Fruit fly (Drosophila melanogaster) whole organism, embryonic: Measurements from ENCODE around the gene mrva.
A peak's percentile ranks its signal among the peaks of the same experiment; 100 is the strongest.

Experiments
- CG10267 ChIP-seq: fragments of 200-800 bp; sonication (Bioruptor generic); optimal IDR thresholded peaks from 2 replicates; lab custom pipeline; 2018; ENCODE audit warnings: missing biosample characterization, mild to moderate bottlenecking, missing genetic modification characterization, moderate library complexity
- CG10654 ChIP-seq: fragments of 200-800 bp; sonication (Bioruptor generic); optimal IDR thresholded peaks from 2 replicates; lab custom pipeline; 2016; ENCODE audit warnings: missing biosample characterization, missing genetic modification characterization
- CG11696 ChIP-seq: fragments of 200-800 bp; sonication (Bioruptor generic); IDR thresholded peaks from 2 replicates; pipeline ENCODE4 v1.3.6; 2022; ENCODE audit warnings: missing biosample characterization, missing genetic modification characterization
- CG12659 ChIP-seq: fragments of 200-800 bp; sonication (Bioruptor generic); optimal IDR thresholded peaks from 3 replicates; lab custom pipeline; 2017; ENCODE audit warnings: mild to moderate bottlenecking, missing biosample characterization, missing genetic modification reagents, missing genetic modification characterization
- CG13123 ChIP-seq: fragments of 200-800 bp; sonication (Bioruptor generic); optimal IDR thresholded peaks from 2 replicates; lab custom pipeline; 2016; ENCODE audit warnings: missing biosample characterization, missing genetic modification characterization
- CG13287 ChIP-seq: fragments of 200-800 bp; sonication (Bioruptor generic); IDR thresholded peaks from 2 replicates; pipeline ENCODE4 v1.3.6; 2022; ENCODE audit warnings: missing biosample characterization, missing genetic modification characterization; ENCODE audit not compliant: partially characterized antibody
- CG15269 ChIP-seq: fragments of 200-800 bp; sonication (Bioruptor generic); optimal IDR thresholded peaks from 2 replicates; lab custom pipeline; 2018; ENCODE audit warnings: missing biosample characterization, mild to moderate bottlenecking, missing genetic modification characterization, moderate library complexity
- CG1529 ChIP-seq: fragments of 200-800 bp; sonication (Bioruptor generic); optimal IDR thresholded peaks from 3 replicates; lab custom pipeline; 2018; ENCODE audit warnings: missing biosample characterization, missing genetic modification characterization
- CG1603 ChIP-seq: fragments of 200-800 bp; sonication (Bioruptor generic); optimal IDR thresholded peaks from 2 replicates; lab custom pipeline; 2019; ENCODE audit warnings: missing biosample characterization, mild to moderate bottlenecking, missing genetic modification characterization, moderate library complexity
- CG16779 ChIP-seq: fragments of 200-800 bp; sonication (Bioruptor generic); IDR thresholded peaks from 2 replicates; pipeline ENCODE4 v1.3.6; 2022; ENCODE audit warnings: missing biosample characterization, missing genetic modification characterization
- CG16815 ChIP-seq: fragments of 200-800 bp; sonication (Bioruptor generic); optimal IDR thresholded peaks from 3 replicates; lab custom pipeline; 2017; ENCODE audit warnings: missing biosample characterization, mild to moderate bottlenecking, missing genetic modification characterization
- CG2678 ChIP-seq: fragments of 200-800 bp; sonication (Bioruptor generic); optimal IDR thresholded peaks from 3 replicates; lab custom pipeline; 2019; ENCODE audit warnings: missing biosample characterization, mild to moderate bottlenecking, missing genetic modification characterization, moderate library complexity
- CG31224 ChIP-seq: fragments of 200-800 bp; sonication (Bioruptor generic); IDR thresholded peaks from 2 replicates; pipeline ENCODE4 v1.3.6; 2022; ENCODE audit warnings: missing biosample characterization, missing genetic modification characterization
- CG4360 ChIP-seq: fragments of 200-800 bp; sonication (Bioruptor generic); IDR thresholded peaks from 2 replicates; pipeline ENCODE4 v1.3.6; 2022; ENCODE audit warnings: missing biosample characterization, missing genetic modification characterization
- CG4730 ChIP-seq: fragments of 200-800 bp; sonication (Bioruptor generic); IDR thresholded peaks from 2 replicates; pipeline ENCODE4 v1.3.6; 2022; ENCODE audit warnings: missing biosample characterization, missing genetic modification characterization
- CG6175 ChIP-seq: fragments of 200-800 bp; sonication (Bioruptor generic); IDR thresholded peaks from 3 replicates; pipeline ENCODE4 v1.3.6; 2022; ENCODE audit warnings: missing biosample characterization, missing genetic modification characterization
- CG6854 ChIP-seq: fragments of 200-800 bp; sonication (Bioruptor generic); optimal IDR thresholded peaks from 3 replicates; lab custom pipeline; 2017; ENCODE audit warnings: missing biosample characterization, mild to moderate bottlenecking, missing genetic modification characterization
- CG7556 ChIP-seq: fragments of 200-800 bp; sonication (Bioruptor generic); optimal IDR thresholded peaks from 2 replicates; lab custom pipeline; 2017; ENCODE audit warnings: missing biosample characterization, mild to moderate bottlenecking, missing genetic modification characterization
- CG7786 ChIP-seq: fragments of 200-800 bp; sonication (Bioruptor generic); optimal IDR thresholded peaks from 2 replicates; lab custom pipeline; 2016; ENCODE audit warnings: missing biosample characterization, missing genetic modification characterization
- CG7839 ChIP-seq: fragments of 200-800 bp; sonication (Bioruptor generic); optimal IDR thresholded peaks from 3 replicates; lab custom pipeline; 2018; ENCODE audit warnings: missing biosample characterization, mild to moderate bottlenecking, missing genetic modification characterization, moderate library complexity
- CG8089 ChIP-seq: fragments of 200-800 bp; sonication (Bioruptor generic); optimal IDR thresholded peaks from 3 replicates; lab custom pipeline; 2016; ENCODE audit warnings: missing biosample characterization, missing genetic modification characterization
- CTCF ChIP-seq: fragments of 200-800 bp; sonication (Bioruptor generic); optimal IDR thresholded peaks from 2 replicates; lab custom pipeline; 2017; ENCODE audit warnings: missing biosample characterization, mild to moderate bottlenecking, missing genetic modification characterization, moderate library complexity
- Camta ChIP-seq: fragments of 200-800 bp; sonication (Bioruptor generic); optimal IDR thresholded peaks from 2 replicates; lab custom pipeline; 2016; ENCODE audit warnings: missing biosample characterization, missing genetic modification characterization
- Chrac-16 ChIP-seq: fragments of 200-800 bp; sonication (Bioruptor generic); optimal IDR thresholded peaks from 3 replicates; lab custom pipeline; 2016; ENCODE audit warnings: missing biosample characterization, missing genetic modification characterization
- Dll ChIP-seq: fragments of 200-800 bp; sonication (Bioruptor generic); IDR thresholded peaks from 4 replicates; pipeline ENCODE4 v1.3.6; 2022; ENCODE audit warnings: missing biosample characterization, missing genetic modification characterization; ENCODE audit not compliant: partially characterized antibody
- Fer2 ChIP-seq: fragments of 200-800 bp; sonication (Bioruptor generic); optimal IDR thresholded peaks from 2 replicates; lab custom pipeline; 2018; ENCODE audit warnings: missing biosample characterization, mild to moderate bottlenecking, missing genetic modification characterization, moderate library complexity
- HLH3B ChIP-seq: fragments of 200-800 bp; sonication (Bioruptor generic); IDR thresholded peaks from 2 replicates; pipeline ENCODE4 v1.3.6; 2022; ENCODE audit warnings: missing biosample characterization, missing genetic modification characterization
- Jarid2 ChIP-seq: fragments of 200-800 bp; sonication (Bioruptor generic); optimal IDR thresholded peaks from 3 replicates; lab custom pipeline; 2017; ENCODE audit warnings: mild to moderate bottlenecking, missing biosample characterization, missing genetic modification reagents, missing genetic modification characterization
- Nf-YA ChIP-seq: fragments of 200-800 bp; sonication (Bioruptor generic); IDR thresholded peaks from 2 replicates; pipeline ENCODE4 v1.3.6; 2022; ENCODE audit warnings: missing biosample characterization, missing genetic modification characterization
- Sox100B ChIP-seq: fragments of 200-800 bp; sonication (Bioruptor generic); optimal IDR thresholded peaks from 3 replicates; lab custom pipeline; 2018; ENCODE audit warnings: missing biosample characterization, mild to moderate bottlenecking, missing genetic modification characterization
- Sry-δ ChIP-seq: fragments of 200-800 bp; sonication (Bioruptor generic); optimal IDR thresholded peaks from 2 replicates; lab custom pipeline; 2016; ENCODE audit warnings: missing biosample characterization, missing genetic modification characterization
- Taf1 ChIP-seq: fragments of 200-800 bp; sonication (Bioruptor generic); IDR thresholded peaks from 2 replicates; pipeline ENCODE4 v1.3.6; 2022; ENCODE audit warnings: missing biosample characterization, missing genetic modification characterization
- aop ChIP-seq: fragments of 200-800 bp; sonication (Bioruptor generic); IDR thresholded peaks from 2 replicates; pipeline ENCODE4 v1.3.6; 2022; ENCODE audit warnings: missing biosample characterization, missing genetic modification characterization
- ap ChIP-seq: fragments of 200-800 bp; sonication (Bioruptor generic); IDR thresholded peaks from 2 replicates; pipeline ENCODE4 v1.3.6; 2022; ENCODE audit warnings: missing biosample characterization, missing genetic modification characterization
- bab2 ChIP-seq: fragments of 200-800 bp; sonication (Bioruptor generic); optimal IDR thresholded peaks from 2 replicates; lab custom pipeline; 2016; ENCODE audit warnings: missing biosample characterization, missing genetic modification characterization
- bigmax ChIP-seq: fragments of 200-800 bp; sonication (Bioruptor generic); optimal IDR thresholded peaks from 2 replicates; lab custom pipeline; 2018; ENCODE audit warnings: missing biosample characterization, mild to moderate bottlenecking, missing genetic modification characterization
- cg ChIP-seq: fragments of 200-800 bp; sonication (Bioruptor generic); optimal IDR thresholded peaks from 3 replicates; lab custom pipeline; 2019; ENCODE audit warnings: missing biosample characterization, mild to moderate bottlenecking, missing genetic modification characterization, moderate library complexity
- fd3F ChIP-seq: fragments of 200-800 bp; sonication (Bioruptor generic); optimal IDR thresholded peaks from 2 replicates; lab custom pipeline; 2018; ENCODE audit warnings: missing biosample characterization, mild to moderate bottlenecking, missing genetic modification characterization, moderate library complexity
- gro ChIP-seq: fragments of 200-800 bp; sonication (Bioruptor generic); optimal IDR thresholded peaks from 2 replicates; lab custom pipeline; 2016; ENCODE audit warnings: missing biosample characterization, missing genetic modification characterization
- hkb ChIP-seq, 2 experiments: fragments of 200-800 bp in 1 of 2; fragments of >200 bp in 1 of 2; sonication (Bioruptor generic) in 1 of 2; IDR thresholded peaks in 1 of 2; optimal IDR thresholded peaks in 1 of 2; 2 replicates each; pipeline versions ENCODE4 v1.3.6 to Lab custom; 2017 to 2022; ENCODE audit warnings: missing biosample characterization in 1 of 2, missing genetic modification characterization in 1 of 2
- kni ChIP-seq: fragments of 200-800 bp; sonication (Bioruptor generic); optimal IDR thresholded peaks from 3 replicates; lab custom pipeline; 2017; ENCODE audit warnings: mild to moderate bottlenecking, missing biosample characterization, missing genetic modification reagents, missing genetic modification characterization
- mld ChIP-seq: fragments of 200-800 bp; sonication (Bioruptor generic); IDR thresholded peaks from 3 replicates; pipeline ENCODE4 v1.3.6; 2022; ENCODE audit warnings: missing biosample characterization, missing genetic modification characterization; ENCODE audit not compliant: partially characterized antibody
- p53 ChIP-seq: fragments of 200-800 bp; sonication (Bioruptor generic); optimal IDR thresholded peaks from 2 replicates; lab custom pipeline; 2016; ENCODE audit warnings: missing biosample characterization, missing genetic modification characterization
- pum ChIP-seq: fragments of 200-800 bp; sonication (Bioruptor generic); optimal IDR thresholded peaks from 2 replicates; lab custom pipeline; 2016; ENCODE audit warnings: missing biosample characterization, missing genetic modification characterization
- row ChIP-seq: fragments of 200-800 bp; sonication (Bioruptor generic); IDR thresholded peaks from 3 replicates; pipeline ENCODE4 v1.3.6; 2022; ENCODE audit warnings: missing biosample characterization, missing genetic modification characterization
- sima ChIP-seq: fragments of 200-800 bp; sonication (Bioruptor generic); optimal IDR thresholded peaks from 2 replicates; lab custom pipeline; 2016; ENCODE audit warnings: missing biosample characterization, missing genetic modification characterization
- sna ChIP-seq: fragments of 200-800 bp; sonication (Bioruptor generic); IDR thresholded peaks from 2 replicates; pipeline ENCODE4 v1.3.6; 2022; ENCODE audit warnings: missing biosample characterization, missing genetic modification characterization; ENCODE audit not compliant: partially characterized antibody
- tgo ChIP-seq: fragments of 200-800 bp; sonication (Bioruptor generic); IDR thresholded peaks from 3 replicates; pipeline ENCODE4 v1.3.6; 2022; ENCODE audit warnings: missing biosample characterization, missing genetic modification characterization
- ttk ChIP-seq: fragments of 200-800 bp; sonication (Bioruptor generic); IDR thresholded peaks from 2 replicates; pipeline ENCODE4 v2.1.2; 2022; ENCODE audit warnings: missing biosample characterization, missing genetic modification characterization
- unc-4 ChIP-seq: fragments of 200-800 bp; sonication (Bioruptor generic); IDR thresholded peaks from 2 replicates; pipeline ENCODE4 v1.3.6; 2022; ENCODE audit warnings: missing biosample characterization, missing genetic modification characterization; ENCODE audit not compliant: partially characterized antibody
- yki ChIP-seq: fragments of >200 bp; optimal IDR thresholded peaks from 3 replicates; lab custom pipeline; 2018
- zfh2 ChIP-seq: fragments of 200-800 bp; sonication (Bioruptor generic); optimal IDR thresholded peaks from 2 replicates; lab custom pipeline; 2016; ENCODE audit warnings: missing biosample characterization, missing genetic modification characterization

Gene mrva

dm6 chr3L:7339216-7339742 is 10.6 kb upstream of the mrva start, which contains the start of the genes lark and eco (continued):
- TF ChIP-seq CG31224 (GFP tag; lab: Robert Waterston, UW) (no peak), Sox100B (GFP tag; lab: Kevin White, UChicago) (no peak), Sry-δ (GFP tag; lab: Kevin White, UChicago) (peak; percentile 14), fd3F (GFP tag; lab: Kevin White, UChicago) (no peak), CTCF (no peak), sna (GFP tag; lab: Robert Waterston, UW) (no peak), yki (lab: Kevin White, UChicago) (no peak), row (GFP tag; lab: Robert Waterston, UW) (peak; percentile 37; the same call in 2 of the 3 replicates), CG7786 (GFP tag; lab: Kevin White, UChicago) (no peak), Fer2 (tag; lab: Kevin White, UChicago) (no peak), Dll (no peak), tgo (no peak), CG7556 (GFP tag; lab: Kevin White, UChicago) (no peak), CG16815 (GFP tag; lab: Kevin White, UChicago) (no peak), Taf1 (GFP tag; lab: Robert Waterston, UW) (no peak), Nf-YA (GFP tag; lab: Robert Waterston, UW) (no peak), unc-4 (0 out of 2 replicates have a peak, but pooled peaks have one; percentile 13), CG1603 (tag; lab: Kevin White, UChicago) (peak; percentile 61), CG13287 (GFP tag; lab: Robert Waterston, UW) (peak; percentile 25; the same call in 1 of the 2 replicates), CG10654 (GFP tag; lab: Kevin White, UChicago) (no peak), bigmax (GFP tag; lab: Kevin White, UChicago) (no peak), CG6854 (no peak), gro (GFP tag; lab: Kevin White, UChicago) (no peak), CG8089 (GFP tag; lab: Kevin White, UChicago) (no peak), Chrac-16 (GFP tag; lab: Kevin White, UChicago) (no peak), HLH3B (no peak), hkb (optimal IDR thresholded peaks at IDR 0.05; lab: Kevin White, UChicago) (no peak), hkb (GFP tag; IDR thresholded peaks at IDR 0.05; lab: Robert Waterston, UW) (no peak), CG13123 (no peak), p53 (GFP tag; lab: Kevin White, UChicago) (no peak), CG1529 (GFP tag; lab: Kevin White, UChicago) (no peak), bab2 (GFP tag; lab: Kevin White, UChicago) (no peak), Jarid2 (GFP tag; lab: Kevin White, UChicago) (no peak), pum (GFP tag; lab: Kevin White, UChicago) (no peak), CG11696 (no peak), CG7839 (tag; lab: Kevin White, UChicago) (no peak), kni (GFP tag; lab: Kevin White, UChicago) (no peak), CG2678 (tag; lab: Kevin White, UChicago) (no peak), cg (GFP tag; lab: Kevin White, UChicago) (no peak), CG12659 (GFP tag; lab: Kevin White, UChicago) (peak; percentile 71), CG6175 (GFP tag; lab: Robert Waterston, UW) (no peak), ttk (GFP tag; lab: Robert Waterston, UW) (no peak), CG4730 (GFP tag; lab: Robert Waterston, UW) (no peak), CG16779 (GFP tag; lab: Robert Waterston, UW) (no peak), aop (no peak), CG10267 (tag; lab: Kevin White, UChicago) (peak; percentile 83), ap (GFP tag; lab: Robert Waterston, UW) (no peak), sima (no peak), Camta (GFP tag; lab: Kevin White, UChicago) (no peak), CG4360 (GFP tag; lab: Robert Waterston, UW) (no peak), CG15269 (tag; lab: Kevin White, UChicago) (no peak), zfh2 (no peak), mld (GFP tag; lab: Robert Waterston, UW) (no peak)
